Fruit fly (Drosophila melanogaster) whole organism, wandering third instar larva: ENCODE measurements around the gene CG5934.

Source experiments
- Abd-B ChIP-seq: fragments of >200 bp; optimal IDR thresholded peaks from 2 replicates; lab custom pipeline; 2017; ENCODE audit warnings: missing biosample characterization, missing genetic modification characterization
- CG32264 ChIP-seq: fragments of 200-800 bp; sonication (Bioruptor generic); optimal IDR thresholded peaks from 2 replicates; lab custom pipeline; 2016; ENCODE audit warnings: missing biosample characterization, missing genetic modification characterization
- CG9705 ChIP-seq: fragments of 200-800 bp; sonication (Bioruptor generic); optimal IDR thresholded peaks from 2 replicates; lab custom pipeline; 2018; ENCODE audit warnings: missing biosample characterization, mild to moderate bottlenecking, missing genetic modification characterization
- GATAd ChIP-seq: sonication (Bioruptor generic); optimal IDR thresholded peaks from 2 replicates; lab custom pipeline; 2016; ENCODE audit warnings: missing biosample characterization, missing genetic modification characterization
- Hr78 ChIP-seq: fragments of >200 bp; optimal IDR thresholded peaks from 2 replicates; lab custom pipeline; 2017; ENCODE audit warnings: missing biosample characterization, missing genetic modification characterization
- Hr83 ChIP-seq: fragments of 200-300 bp; sonication (Bioruptor generic); optimal IDR thresholded peaks from 2 replicates; lab custom pipeline; 2016; ENCODE audit warnings: missing biosample characterization, mild to moderate bottlenecking, missing genetic modification characterization, moderate library complexity; ENCODE audit not compliant: poor library complexity, severe bottlenecking
- Jra ChIP-seq: sonication (Bioruptor generic); optimal IDR thresholded peaks from 2 replicates; lab custom pipeline; 2016; ENCODE audit warnings: missing biosample characterization, missing genetic modification characterization
- Myc ChIP-seq: fragments of >200 bp; optimal IDR thresholded peaks from 2 replicates; lab custom pipeline; 2017
- N ChIP-seq: fragments of >200 bp; optimal IDR thresholded peaks from 2 replicates; lab custom pipeline; 2018; ENCODE audit warnings: missing biosample characterization, missing external identifiers, missing genetic modification characterization
- fru ChIP-seq: fragments of 200-800 bp; sonication (Bioruptor generic); optimal IDR thresholded peaks from 3 replicates; lab custom pipeline; 2016; ENCODE audit warnings: missing biosample characterization, mild to moderate bottlenecking, missing genetic modification characterization
- psq ChIP-seq: fragments of 200-800 bp; sonication (Bioruptor generic); optimal IDR thresholded peaks from 3 replicates; lab custom pipeline; 2017; ENCODE audit warnings: missing biosample characterization, mild to moderate bottlenecking, missing genetic modification characterization, moderate library complexity
- sv ChIP-seq: fragments of 200-800 bp; sonication (Bioruptor generic); optimal IDR thresholded peaks from 3 replicates; lab custom pipeline; 2016; ENCODE audit warnings: missing biosample characterization, missing genetic modification characterization
- usp ChIP-seq: fragments of >200 bp; optimal IDR thresholded peaks from 2 replicates; lab custom pipeline; 2017; ENCODE audit warnings: missing biosample characterization, missing genetic modification characterization

dm6 chr3R:27247892-27248291, 25.6 kb upstream of the CG5934 start, which contains the start of gene CG5984:
- no peak for TF ChIP-seq CG9705 (GFP tag; lab: Kevin White, UChicago)
- TF ChIP-seq Hr83 (GFP tag; lab: Kevin White, UChicago): no peak
- no peak for TF ChIP-seq psq
- TF ChIP-seq usp (GFP tag; lab: Kevin White, UChicago): no peak
- no peak for TF ChIP-seq CG32264 (GFP tag; lab: Kevin White, UChicago)
- TF ChIP-seq sv: no peak
- TF ChIP-seq Jra (GFP tag; lab: Kevin White, UChicago): no peak
- TF ChIP-seq Myc (lab: Kevin White, UChicago): no peak
- no peak for TF ChIP-seq Abd-B (GFP tag; lab: Kevin White, UChicago)
- no peak for TF ChIP-seq N
- no peak for TF ChIP-seq fru (GFP tag; lab: Kevin White, UChicago)
- no peak for TF ChIP-seq GATAd (GFP tag; lab: Kevin White, UChicago)
- no peak for TF ChIP-seq Hr78 (GFP tag; lab: Kevin White, UChicago)
